Fruit fly (Drosophila melanogaster): ENCODE results near the gene CG6398.

DNA sequence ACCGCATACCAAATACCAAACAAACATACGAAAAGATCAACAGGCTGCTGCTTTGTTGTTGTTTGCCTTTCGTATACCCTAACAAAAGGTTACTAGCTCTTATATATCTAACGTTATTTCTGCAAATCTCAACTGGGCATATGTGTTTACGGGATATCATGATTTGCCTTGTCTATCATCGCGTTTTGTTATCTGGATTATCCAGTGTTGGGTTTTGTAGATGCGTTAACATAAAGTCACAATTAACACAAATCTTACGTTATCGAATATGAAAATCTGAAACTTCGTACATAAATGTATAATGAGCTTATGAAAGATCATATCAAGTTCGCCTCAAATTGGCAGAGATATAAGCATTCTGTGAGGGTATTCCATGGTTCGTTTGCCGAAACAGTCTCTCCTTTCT, 414 bp upstream of the CG6398 start:
- TF ChIP-seq CTCF (optimal IDR thresholded peaks at IDR 0.05): no peak
- TF ChIP-seq CG8478 (optimal IDR thresholded peaks at IDR 0.05): no peak
